Worm (Caenorhabditis elegans) whole organism, L2 larva: ENCODE measurements around the gene F13A7.11.

ENCODE experiments used
- C34F6.9 ChIP-seq: fragments of 150-350 bp; optimal IDR thresholded peaks from 2 replicates; lab custom pipeline; 2014; ENCODE audit warnings: missing biosample characterization, missing genetic modification characterization
- Y55F3AM.14 ChIP-seq: fragments of 200-800 bp; sonication (Bioruptor generic); optimal IDR thresholded peaks from 2 replicates; lab custom pipeline; 2018; ENCODE audit warnings: mild to moderate bottlenecking, missing genetic modification characterization, missing compliant biosample characterization
- ZK546.5 ChIP-seq: sonication (generic microtip); optimal IDR thresholded peaks from 2 replicates; lab custom pipeline; 2017; ENCODE audit warnings: missing biosample characterization, missing genetic modification characterization
- aly-2 ChIP-seq: fragments of 150-350 bp; optimal IDR thresholded peaks from 2 replicates; lab custom pipeline; 2014; ENCODE audit warnings: missing biosample characterization, missing genetic modification characterization
- ama-1 ChIP-seq: fragments of 150-350 bp; optimal IDR thresholded peaks from 2 replicates; lab custom pipeline; 2018; ENCODE audit warnings: inconsistent platforms
- blmp-1 ChIP-seq: sonication (generic microtip); optimal IDR thresholded peaks from 2 replicates; lab custom pipeline; 2017; ENCODE audit warnings: missing genetic modification characterization, mild to moderate bottlenecking, missing compliant biosample characterization, antibody characterized with exemption, moderate library complexity; ENCODE audit not compliant: insufficient read depth
- ceh-16 ChIP-seq: fragments of 150-350 bp; optimal IDR thresholded peaks from 2 replicates; lab custom pipeline; 2014; ENCODE audit warnings: missing biosample characterization, missing genetic modification characterization
- crh-2 ChIP-seq: sonication (generic microtip); optimal IDR thresholded peaks from 2 replicates; lab custom pipeline; 2017; ENCODE audit warnings: missing biosample characterization, missing genetic modification characterization
- dmd-4 ChIP-seq: sonication (generic microtip); optimal IDR thresholded peaks from 2 replicates; lab custom pipeline; 2017; ENCODE audit warnings: missing biosample characterization, missing genetic modification characterization
- egl-27 ChIP-seq: sonication (generic microtip); optimal IDR thresholded peaks from 3 replicates; lab custom pipeline; 2017; ENCODE audit warnings: missing biosample characterization, missing genetic modification reagents, missing genetic modification characterization
- elt-3 ChIP-seq: sonication (generic microtip); optimal IDR thresholded peaks from 2 replicates; lab custom pipeline; 2017; ENCODE audit warnings: missing biosample characterization, missing genetic modification characterization
- fos-1 ChIP-seq: fragments of 150-350 bp; optimal IDR thresholded peaks from 2 replicates; lab custom pipeline; 2014; ENCODE audit warnings: missing biosample characterization, missing genetic modification characterization
- gmeb-1 ChIP-seq: fragments of 150-350 bp; optimal IDR thresholded peaks from 2 replicates; lab custom pipeline; 2014; ENCODE audit warnings: missing biosample characterization, missing genetic modification characterization
- lin-11 ChIP-seq: fragments of 150-350 bp; sonication (generic microtip); optimal IDR thresholded peaks from 2 replicates; lab custom pipeline; 2014; ENCODE audit warnings: missing biosample characterization, missing genetic modification characterization, inconsistent platforms, mixed read lengths
- lin-13 ChIP-seq: fragments of 150-350 bp; optimal IDR thresholded peaks from 2 replicates; lab custom pipeline; 2014; ENCODE audit warnings: missing biosample characterization, missing genetic modification reagents, missing genetic modification characterization
- lsy-2 ChIP-seq, 2 experiments: fragments of 150-350 bp in 1 of 2; sonication (generic microtip) in 1 of 2; optimal IDR thresholded peaks; 2 replicates each; lab custom pipeline; 2014 to 2017; ENCODE audit warnings: missing biosample characterization in 2 of 2, missing genetic modification characterization in 2 of 2
- mab-5 ChIP-seq: fragments of 150-350 bp; optimal IDR thresholded peaks from 2 replicates; lab custom pipeline; 2014; ENCODE audit warnings: missing biosample characterization, missing genetic modification characterization
- mdl-1 ChIP-seq, 2 experiments: fragments of 150-350 bp in 1 of 2; sonication (generic microtip) in 1 of 2; optimal IDR thresholded peaks; 2 replicates each; lab custom pipeline; 2017; ENCODE audit warnings: missing biosample characterization in 2 of 2, missing genetic modification characterization in 2 of 2
- nhr-11 ChIP-seq: fragments of 150-350 bp; optimal IDR thresholded peaks from 2 replicates; lab custom pipeline; 2014; ENCODE audit warnings: missing biosample characterization, missing genetic modification characterization
- nhr-21 ChIP-seq: fragments of 150-350 bp; optimal IDR thresholded peaks from 2 replicates; lab custom pipeline; 2014; ENCODE audit warnings: missing biosample characterization, missing genetic modification characterization
- nhr-237 ChIP-seq: fragments of 150-350 bp; optimal IDR thresholded peaks from 2 replicates; lab custom pipeline; 2014; ENCODE audit warnings: missing biosample characterization, missing genetic modification characterization
- nhr-25 ChIP-seq: fragments of 150-350 bp; sonication (generic microtip); optimal IDR thresholded peaks from 3 replicates; lab custom pipeline; 2014; ENCODE audit warnings: missing biosample characterization, missing genetic modification characterization
- nhr-77 ChIP-seq: fragments of 150-350 bp; optimal IDR thresholded peaks from 2 replicates; lab custom pipeline; 2014; ENCODE audit warnings: missing biosample characterization, missing genetic modification characterization
- peb-1 ChIP-seq: fragments of 150-350 bp; optimal IDR thresholded peaks from 2 replicates; lab custom pipeline; 2014; ENCODE audit warnings: missing biosample characterization, missing genetic modification characterization
- sem-4 ChIP-seq: fragments of 150-350 bp; optimal IDR thresholded peaks from 2 replicates; lab custom pipeline; 2014; ENCODE audit warnings: missing biosample characterization, missing genetic modification reagents, missing genetic modification characterization
- skn-1 ChIP-seq: sonication (generic microtip); optimal IDR thresholded peaks from 2 replicates; lab custom pipeline; 2017; ENCODE audit warnings: missing biosample characterization, missing genetic modification characterization
- sma-3 ChIP-seq: sonication (generic microtip); optimal IDR thresholded peaks from 2 replicates; lab custom pipeline; 2016; ENCODE audit warnings: missing genetic modification reagents, missing genetic modification characterization, missing compliant biosample characterization
- snpc-4 ChIP-seq: fragments of 150-350 bp; optimal IDR thresholded peaks from 2 replicates; lab custom pipeline; 2014; ENCODE audit warnings: missing biosample characterization, missing genetic modification characterization
- unc-55 ChIP-seq: fragments of 150-350 bp; sonication (generic microtip); optimal IDR thresholded peaks from 3 replicates; lab custom pipeline; 2014; ENCODE audit warnings: missing biosample characterization, missing genetic modification reagents, missing genetic modification characterization
- unc-62 ChIP-seq: fragments of 150-350 bp; optimal IDR thresholded peaks from 2 replicates; lab custom pipeline; 2014; ENCODE audit warnings: missing biosample characterization, missing genetic modification reagents, missing genetic modification characterization
- ztf-11 ChIP-seq: sonication (generic microtip); optimal IDR thresholded peaks from 2 replicates; lab custom pipeline; 2017; ENCODE audit warnings: missing biosample characterization, missing genetic modification characterization

Gene F13A7.11

ce11 chrV:16420696-16421095 is 25.6 kb upstream of the F13A7.11 start, which contains the start of gene srw-48:
Gene srw-48 (plus strand): TSS chrV:16420996.
- no peak for TF ChIP-seq snpc-4 (tag; lab: Kevin White, UChicago)
- no peak for TF ChIP-seq dmd-4 (tag; lab: Kevin White, UChicago)
- no peak for TF ChIP-seq aly-2 (tag; lab: Kevin White, UChicago)
- TF ChIP-seq gmeb-1 (tag; lab: Kevin White, UChicago): no peak
- TF ChIP-seq ceh-16: no peak
- TF ChIP-seq unc-55: no peak
- no peak for TF ChIP-seq egl-27 (tag; lab: Kevin White, UChicago)
- no peak for TF ChIP-seq Y55F3AM.14 (GFP tag; lab: Kevin White, UChicago)
- TF ChIP-seq nhr-237 (tag; lab: Kevin White, UChicago): no peak

ce11 chrV:16419769-16420168 is 24.7 kb upstream of the F13A7.11 start, which contains the start of gene F26D2.16:
Gene F26D2.16 (minus strand): TSS chrV:16419869.
- TF ChIP-seq peb-1 (tag; lab: Kevin White, UChicago): no peak
- no peak for TF ChIP-seq nhr-11 (tag; lab: Kevin White, UChicago)

- TF ChIP-seq nhr-25 (tag; lab: Kevin White, UChicago) (no peak), nhr-11 (tag; lab: Kevin White, UChicago) (no peak)
- TF ChIP-seq, all 48 proteins: peak for 0
Measured at ce11 chrV:16417014-16417413, 21.9 kb upstream of the F13A7.11 start, which contains the start of gene str-55. Gene str-55 (minus strand): TSS chrV:16417114.

- TF ChIP-seq skn-1 (tag; lab: Kevin White, UChicago) (no peak), lsy-2 (tag; optimal IDR thresholded peaks at IDR 0.05; lab: Kevin White, UChicago) (no peak), ama-1 (no peak), nhr-77 (tag; lab: Kevin White, UChicago) (no peak), elt-3 (tag; lab: Kevin White, UChicago) (no peak), peb-1 (tag; lab: Kevin White, UChicago) (no peak), lin-11 (no peak)
Measured at ce11 chrV:16410521-16410920, 15.4 kb upstream of the F13A7.11 start, which contains the start of gene srh-145. Gene srh-145 (plus strand): TSS chrV:16410713.

ce11 chrV:16407663-16408062 is 12.6 kb upstream of the F13A7.11 start, which contains the start of gene F26D2.3:
Gene F26D2.3 (plus strand): TSS chrV:16407963.
- TF ChIP-seq nhr-237 (tag; lab: Kevin White, UChicago) (no peak), sma-3 (GFP tag; lab: Kevin White, UChicago) (no peak), mdl-1 (tag; optimal IDR thresholded peaks at IDR 0.05; lab: Kevin White, UChicago) (no peak), gmeb-1 (tag; lab: Kevin White, UChicago) (no peak), ZK546.5 (no peak), sem-4 (no peak), nhr-21 (tag; lab: Kevin White, UChicago) (no peak), lin-11 (no peak), ztf-11 (tag; lab: Kevin White, UChicago) (no peak), mab-5 (tag; lab: Kevin White, UChicago) (no peak), fos-1 (tag; lab: Kevin White, UChicago) (no peak), blmp-1 (tag; lab: Kevin White, UChicago) (no peak), nhr-11 (tag; lab: Kevin White, UChicago) (no peak)
- TF ChIP-seq, all 48 proteins: peak for 0

- no peak for TF ChIP-seq unc-62 (GFP tag; lab: Kevin White, UChicago)
- TF ChIP-seq nhr-77 (tag; lab: Kevin White, UChicago): no peak
- TF ChIP-seq ceh-16: no peak
- no peak for TF ChIP-seq lin-13 (GFP tag; lab: Kevin White, UChicago)
- no peak for TF ChIP-seq nhr-11 (tag; lab: Kevin White, UChicago)
- TF ChIP-seq C34F6.9 (tag; lab: Kevin White, UChicago): no peak
- no peak for TF ChIP-seq dmd-4 (tag; lab: Kevin White, UChicago)
- no peak for TF ChIP-seq mab-5 (tag; lab: Kevin White, UChicago)
- no peak for TF ChIP-seq crh-2 (tag; lab: Kevin White, UChicago)
- TF ChIP-seq snpc-4 (tag; lab: Kevin White, UChicago): no peak
- TF ChIP-seq fos-1 (tag; lab: Kevin White, UChicago): no peak
Measured at ce11 chrV:16406357-16406756, 11.3 kb upstream of the F13A7.11 start.
